Worm (Caenorhabditis elegans): ENCODE results near the gene sre-47.

DNA sequence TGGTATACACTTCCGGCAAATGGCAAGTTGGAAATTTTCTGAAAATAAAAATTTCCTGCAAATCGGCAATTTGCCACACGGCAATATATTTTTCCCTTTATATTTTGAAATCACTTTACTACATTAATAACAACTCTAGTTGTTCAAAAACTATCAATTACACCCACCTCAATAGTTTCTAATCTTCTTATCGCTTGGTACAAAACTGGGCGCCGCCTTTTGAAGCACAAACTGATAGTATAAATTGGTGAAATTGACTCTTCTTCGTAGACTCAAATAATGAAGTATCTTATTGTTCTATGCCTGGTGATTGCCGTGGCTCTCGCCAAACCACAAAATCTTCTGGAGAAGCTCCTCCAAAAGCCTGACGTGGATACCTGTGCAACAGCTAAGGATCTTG, 3.4 kb downstream of the sre-47 start, which contains the start of gene Y39G8B.9:
- TF ChIP-seq rnt-1 (tag; optimal IDR thresholded peaks at IDR 0.05) (no peak), pag-3 (tag; optimal IDR thresholded peaks at IDR 0.05; ENCODE audit: borderline replicate concordance) (no peak), syd-9 (tag; optimal IDR thresholded peaks at IDR 0.05) (no peak), nfya-1 (tag; optimal IDR thresholded peaks at IDR 0.05) (no peak), tbx-2 (tag; optimal IDR thresholded peaks at IDR 0.05) (no peak), ets-4 (tag; optimal IDR thresholded peaks at IDR 0.05) (no peak), lim-6 (tag; optimal IDR thresholded peaks at IDR 0.05) (no peak), T23F11.4 (GFP tag; optimal IDR thresholded peaks at IDR 0.05) (no peak), lin-11 (tag; optimal IDR thresholded peaks at IDR 0.05) (no peak), K09A11.1 (tag; optimal IDR thresholded peaks at IDR 0.05; ENCODE audit: insufficient read depth) (no peak), ceh-31 (tag; optimal IDR thresholded peaks at IDR 0.05) (no peak), fkh-6 (tag; optimal IDR thresholded peaks at IDR 0.05) (no peak), K02D7.2 (tag; optimal IDR thresholded peaks at IDR 0.05) (no peak), hlh-6 (tag; optimal IDR thresholded peaks at IDR 0.05) (no peak)

Measured in whole organism, late embryonic.